Fruit fly (Drosophila melanogaster): ENCODE data around the gene CG31272.

Gene CG31272

DNA sequence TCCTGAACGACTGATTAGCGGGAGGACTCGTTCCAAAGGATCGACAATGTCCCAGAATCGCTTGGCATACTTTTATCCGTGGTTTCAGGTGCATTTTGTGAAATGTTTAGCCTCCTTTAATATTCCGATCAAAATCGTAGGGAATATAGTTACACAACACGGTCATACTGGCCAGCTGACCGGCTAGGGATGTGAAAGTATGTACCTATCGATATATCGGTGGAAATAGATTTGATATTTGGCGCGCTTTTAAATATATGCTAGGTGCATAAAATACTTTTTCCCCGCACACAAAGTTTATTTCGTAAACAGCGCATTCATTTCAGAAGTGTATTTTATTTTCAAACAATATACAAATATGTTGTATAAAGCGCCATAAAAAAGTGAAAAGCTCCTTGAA lies 51.0 kb downstream of the CG31272 start, which contains the start of gene CG31278 (continued):
- no peak for TF ChIP-seq cad (GFP tag; optimal IDR thresholded peaks at IDR 0.05)
- TF ChIP-seq CG5180 (GFP tag; optimal IDR thresholded peaks at IDR 0.05) = no peak
- no peak for TF ChIP-seq CG7786 (GFP tag; optimal IDR thresholded peaks at IDR 0.05)
- no peak for TF ChIP-seq wek (GFP tag; optimal IDR thresholded peaks at IDR 0.05)
- TF ChIP-seq CG12659 (GFP tag; optimal IDR thresholded peaks at IDR 0.05) = no peak
- TF ChIP-seq Dll (GFP tag; IDR thresholded peaks at IDR 0.05; ENCODE audit: partially characterized antibody) = peak; percentile 83
- TF ChIP-seq dati (GFP tag; IDR thresholded peaks at IDR 0.05) = no peak
- TF ChIP-seq NC2β (GFP tag; optimal IDR thresholded peaks at IDR 0.05) = no peak
- peak; percentile 33; the same call in 1 of the 3 replicates for TF ChIP-seq CG34422 (GFP tag; IDR thresholded peaks at IDR 0.05)
- no peak for TF ChIP-seq CG14710 (tag; optimal IDR thresholded peaks at IDR 0.05)
- no peak for TF ChIP-seq HLH54F (GFP tag; optimal IDR thresholded peaks at IDR 0.05)
- no peak for TF ChIP-seq CG10431 (GFP tag; optimal IDR thresholded peaks at IDR 0.05)
- TF ChIP-seq CG11695 (GFP tag; IDR thresholded peaks at IDR 0.05) = no peak
- no peak for TF ChIP-seq slp2 (GFP tag; optimal IDR thresholded peaks at IDR 0.05)
- TF ChIP-seq Med (GFP tag) = peak; percentile 73
- no peak for TF ChIP-seq dm (GFP tag; optimal IDR thresholded peaks at IDR 0.05)
- TF ChIP-seq lab (GFP tag; optimal IDR thresholded peaks at IDR 0.05) = no peak
- no peak for TF ChIP-seq crol (GFP tag; IDR thresholded peaks at IDR 0.05)
- TF ChIP-seq Hand (GFP tag; optimal IDR thresholded peaks at IDR 0.05) = no peak
- TF ChIP-seq Pdp1 (GFP tag; optimal IDR thresholded peaks at IDR 0.05) = peak in 1 of 2 experiments; percentile 91
- TF ChIP-seq Nf-YC (tag; optimal IDR thresholded peaks at IDR 0.05) = no peak
- no peak for TF ChIP-seq gsb-n (tag; optimal IDR thresholded peaks at IDR 0.05)
- TF ChIP-seq CG7357 (GFP tag; IDR thresholded peaks at IDR 0.05) = no peak
- no peak for TF ChIP-seq Hr51 (GFP tag; optimal IDR thresholded peaks at IDR 0.05)
- no peak for TF ChIP-seq HHEX (GFP tag; optimal IDR thresholded peaks at IDR 0.05)
- TF ChIP-seq lov (optimal IDR thresholded peaks at IDR 0.05) = no peak
- TF ChIP-seq lov (GFP tag; IDR thresholded peaks at IDR 0.05) = no peak
- no peak for TF ChIP-seq kni (GFP tag; optimal IDR thresholded peaks at IDR 0.05)
- TF ChIP-seq nerfin-2 (GFP tag; IDR thresholded peaks at IDR 0.05; ENCODE audit: partially characterized antibody) = peak; percentile 39; the same call in 1 of the 2 replicates
- no peak for TF ChIP-seq CG17359 (tag; optimal IDR thresholded peaks at IDR 0.05)
- no peak for TF ChIP-seq CG10274 (GFP tag; optimal IDR thresholded peaks at IDR 0.05)
- no peak for TF ChIP-seq nerfin-1 (tag; optimal IDR thresholded peaks at IDR 0.05)
- no peak for TF ChIP-seq CG30020 (tag; optimal IDR thresholded peaks at IDR 0.05)
- TF ChIP-seq Hey (tag; optimal IDR thresholded peaks at IDR 0.05) = no peak
- peak; percentile 54; the same call in 1 of the 2 replicates for TF ChIP-seq inv (GFP tag; IDR thresholded peaks at IDR 0.05; ENCODE audit: partially characterized antibody)
- no peak for TF ChIP-seq CG13624 (GFP tag; optimal IDR thresholded peaks at IDR 0.05)
- no peak for TF ChIP-seq CG30431 (GFP tag; optimal IDR thresholded peaks at IDR 0.05)
- no peak for TF ChIP-seq caup (GFP tag; optimal IDR thresholded peaks at IDR 0.05; ENCODE audit: severe bottlenecking)
- no peak for TF ChIP-seq p53 (GFP tag; optimal IDR thresholded peaks at IDR 0.05)
- no peak for TF ChIP-seq CG6683 (GFP tag; optimal IDR thresholded peaks at IDR 0.05)
- TF ChIP-seq CG16815 (GFP tag; optimal IDR thresholded peaks at IDR 0.05) = no peak
- no peak for TF ChIP-seq Tbp (GFP tag; optimal IDR thresholded peaks at IDR 0.05)
- no peak for TF ChIP-seq bab2 (GFP tag; optimal IDR thresholded peaks at IDR 0.05)
- no peak for TF ChIP-seq klu (GFP tag; IDR thresholded peaks at IDR 0.05)
- TF ChIP-seq E2f1 (GFP tag; IDR thresholded peaks at IDR 0.05) = no peak
- peak; percentile 22 for TF ChIP-seq Ets97D (GFP tag; optimal IDR thresholded peaks at IDR 0.05)
- no peak for TF ChIP-seq CG2889 (GFP tag; IDR thresholded peaks at IDR 0.05)
- no peak for TF ChIP-seq cwo (GFP tag; optimal IDR thresholded peaks at IDR 0.05)
- TF ChIP-seq Doc2 (GFP tag; IDR thresholded peaks at IDR 0.05) = no peak
- TF ChIP-seq bcd (GFP tag; optimal IDR thresholded peaks at IDR 0.05) = no peak
- TF ChIP-seq psq (GFP tag; optimal IDR thresholded peaks at IDR 0.05) = no peak

Measured in whole organism, embryonic.